Worm (Caenorhabditis elegans) whole organism, L1 larva: Measurements from ENCODE around the gene mrpl-16.

ENCODE experiments used
- C04F5.9 ChIP-seq: sonication (generic microtip); optimal IDR thresholded peaks from 2 replicates; lab custom pipeline; 2016; ENCODE audit warnings: missing genetic modification characterization, missing compliant biosample characterization
- C16A3.4 ChIP-seq: fragments of 150-350 bp; optimal IDR thresholded peaks from 2 replicates; lab custom pipeline; 2014; ENCODE audit warnings: missing biosample characterization, missing genetic modification characterization
- C34B4.2 ChIP-seq: sonication (generic microtip); optimal IDR thresholded peaks from 2 replicates; lab custom pipeline; 2017; ENCODE audit warnings: mild to moderate bottlenecking, missing genetic modification characterization, missing compliant biosample characterization
- aly-2 ChIP-seq: fragments of 150-350 bp; optimal IDR thresholded peaks from 2 replicates; lab custom pipeline; 2014; ENCODE audit warnings: missing biosample characterization, missing genetic modification characterization
- ama-1 ChIP-seq: fragments of 150-350 bp; optimal IDR thresholded peaks from 2 replicates; lab custom pipeline; 2014
- blmp-1 ChIP-seq: fragments of 150-350 bp; optimal IDR thresholded peaks from 2 replicates; lab custom pipeline; 2014; ENCODE audit warnings: missing biosample characterization, missing genetic modification characterization
- ceh-63 ChIP-seq: fragments of 200-800 bp; sonication (Bioruptor generic); optimal IDR thresholded peaks from 2 replicates; lab custom pipeline; 2018; ENCODE audit warnings: mild to moderate bottlenecking, missing genetic modification characterization, missing compliant biosample characterization
- ceh-8 ChIP-seq: fragments of 200-800 bp; sonication (Bioruptor generic); optimal IDR thresholded peaks from 2 replicates; lab custom pipeline; 2018; ENCODE audit warnings: mild to moderate bottlenecking, missing genetic modification characterization, moderate library complexity, missing compliant biosample characterization
- ceh-90 ChIP-seq: sonication (generic microtip); optimal IDR thresholded peaks from 2 replicates; lab custom pipeline; 2016; ENCODE audit warnings: missing genetic modification characterization, missing compliant biosample characterization
- ces-1 ChIP-seq: fragments of 150-350 bp; optimal IDR thresholded peaks from 2 replicates; lab custom pipeline; 2014; ENCODE audit warnings: missing biosample characterization, missing genetic modification reagents, missing genetic modification characterization
- dpl-1 ChIP-seq, 3 experiments: fragments of 150-350 bp in 2 of 3; sonication (generic microtip) in 1 of 3; optimal IDR thresholded peaks; 2 replicates each; lab custom pipeline; 2014 to 2017; ENCODE audit warnings: missing biosample characterization in 3 of 3, missing genetic modification characterization in 3 of 3, missing genetic modification reagents in 3 of 3
- dsc-1 ChIP-seq: sonication (generic microtip); optimal IDR thresholded peaks from 2 replicates; lab custom pipeline; 2016; ENCODE audit warnings: mild to moderate bottlenecking, missing genetic modification characterization, missing compliant biosample characterization
- efl-1 ChIP-seq, 4 experiments: fragments of 150-350 bp; optimal IDR thresholded peaks in 3 of 4; peaks in 1 of 4; 1 replicate in 1 of 4; 2 replicates in 3 of 4; lab custom pipeline; 2014; ENCODE audit warnings: missing biosample characterization in 2 of 4, missing genetic modification characterization in 2 of 4, missing genetic modification reagents in 2 of 4
- egl-13 ChIP-seq: sonication (generic microtip); optimal IDR thresholded peaks from 2 replicates; lab custom pipeline; 2016; ENCODE audit warnings: missing genotype, missing genetic modification reagents, missing genetic modification characterization, missing compliant biosample characterization
- egl-27 ChIP-seq, 2 experiments: fragments of 150-350 bp in 1 of 2; sonication (generic microtip); optimal IDR thresholded peaks; 3 replicates each; lab custom pipeline; 2017 to 2018; ENCODE audit warnings: missing biosample characterization in 2 of 2, missing genetic modification characterization in 2 of 2, missing genetic modification reagents in 2 of 2
- elt-3 ChIP-seq, 6 experiments: fragments of 150-350 bp in 1 of 6; sonication (generic microtip); optimal IDR thresholded peaks; 2 replicates each; lab custom pipeline; 2017 to 2018; ENCODE audit warnings: missing biosample characterization in 6 of 6, missing genetic modification characterization in 6 of 6, inconsistent platforms in 1 of 6
- ets-5 ChIP-seq: fragments of 200-800 bp; sonication (Bioruptor generic); IDR thresholded peaks from 2 replicates; pipeline ENCODE4 v1.3.6; 2022; ENCODE audit warnings: missing genetic modification characterization, missing compliant biosample characterization
- grh-1 ChIP-seq: fragments of 200-800 bp; sonication (Bioruptor generic); IDR thresholded peaks from 2 replicates; pipeline ENCODE4 v1.3.6; 2022; ENCODE audit warnings: missing genetic modification reagents, missing genetic modification characterization, missing compliant biosample characterization
- hpl-2 ChIP-seq: fragments of 150-350 bp; optimal IDR thresholded peaks from 2 replicates; lab custom pipeline; 2014; ENCODE audit warnings: missing biosample characterization, missing genetic modification reagents, missing genetic modification characterization
- lin-13 ChIP-seq: fragments of 150-350 bp; optimal IDR thresholded peaks from 2 replicates; lab custom pipeline; 2014; ENCODE audit warnings: missing biosample characterization, missing genetic modification reagents, missing genetic modification characterization
- lin-14 ChIP-seq: fragments of 200-800 bp; sonication (Bioruptor generic); optimal IDR thresholded peaks from 2 replicates; lab custom pipeline; 2018; ENCODE audit warnings: mild to moderate bottlenecking, missing genetic modification characterization, moderate library complexity, missing compliant biosample characterization
- lin-15B ChIP-seq: fragments of 150-350 bp; sonication (generic microtip); optimal IDR thresholded peaks from 3 replicates; lab custom pipeline; 2014; ENCODE audit warnings: missing biosample characterization, missing genetic modification characterization
- lin-39 ChIP-seq: fragments of 150-350 bp; optimal IDR thresholded peaks from 2 replicates; lab custom pipeline; 2014; ENCODE audit warnings: missing biosample characterization, missing genetic modification reagents, missing genetic modification characterization
- lir-3 ChIP-seq: sonication (generic microtip); optimal IDR thresholded peaks from 2 replicates; lab custom pipeline; 2016; ENCODE audit warnings: mild to moderate bottlenecking, missing genetic modification characterization, moderate library complexity, missing compliant biosample characterization; ENCODE audit not compliant: poor library complexity
- mab-9 ChIP-seq: fragments of 200-800 bp; sonication (Bioruptor generic); IDR thresholded peaks from 2 replicates; pipeline ENCODE4 v1.3.6; 2022; ENCODE audit warnings: missing genetic modification reagents, missing genetic modification characterization, missing compliant biosample characterization
- mef-2 ChIP-seq: fragments of 150-350 bp; optimal IDR thresholded peaks from 2 replicates; lab custom pipeline; 2014; ENCODE audit warnings: missing biosample characterization, missing genetic modification characterization
- nhr-11 ChIP-seq: fragments of 150-350 bp; optimal IDR thresholded peaks from 2 replicates; lab custom pipeline; 2014; ENCODE audit warnings: missing biosample characterization, missing genetic modification characterization
- nhr-12 ChIP-seq: sonication (generic microtip); optimal IDR thresholded peaks from 2 replicates; lab custom pipeline; 2017; ENCODE audit warnings: missing biosample characterization, missing genetic modification characterization
- nhr-237 ChIP-seq: fragments of 150-350 bp; optimal IDR thresholded peaks from 2 replicates; lab custom pipeline; 2014; ENCODE audit warnings: missing biosample characterization, missing genetic modification characterization
- nhr-28 ChIP-seq: fragments of 150-350 bp; optimal IDR thresholded peaks from 2 replicates; lab custom pipeline; 2014; ENCODE audit warnings: missing biosample characterization, missing genetic modification characterization
- nhr-47 ChIP-seq: sonication (generic microtip); optimal IDR thresholded peaks from 2 replicates; lab custom pipeline; 2016; ENCODE audit warnings: mild to moderate bottlenecking, missing genetic modification characterization, moderate library complexity, missing compliant biosample characterization
- nhr-71 ChIP-seq: sonication (generic microtip); optimal IDR thresholded peaks from 2 replicates; lab custom pipeline; 2016; ENCODE audit warnings: mild to moderate bottlenecking, missing genetic modification characterization, moderate library complexity, missing compliant biosample characterization
- nhr-76 ChIP-seq: sonication (generic microtip); optimal IDR thresholded peaks from 2 replicates; lab custom pipeline; 2017; ENCODE audit warnings: missing biosample characterization, missing genetic modification characterization
- nhr-77 ChIP-seq: fragments of 150-350 bp; optimal IDR thresholded peaks from 2 replicates; lab custom pipeline; 2014; ENCODE audit warnings: missing biosample characterization, missing genetic modification characterization
- nhr-84 ChIP-seq: sonication (generic microtip); optimal IDR thresholded peaks from 2 replicates; lab custom pipeline; 2017; ENCODE audit warnings: missing biosample characterization, missing genetic modification characterization
- pax-3 ChIP-seq: fragments of 200-800 bp; sonication (Bioruptor generic); optimal IDR thresholded peaks from 2 replicates; lab custom pipeline; 2018; ENCODE audit warnings: mild to moderate bottlenecking, missing genetic modification characterization, moderate library complexity, missing compliant biosample characterization
- pqm-1 ChIP-seq: sonication (generic microtip); optimal IDR thresholded peaks from 3 replicates; lab custom pipeline; 2017; ENCODE audit warnings: missing biosample characterization, missing genetic modification characterization
- rnt-1 ChIP-seq: sonication (generic microtip); optimal IDR thresholded peaks from 2 replicates; lab custom pipeline; 2016; ENCODE audit warnings: mild to moderate bottlenecking, missing genetic modification characterization, moderate library complexity, missing compliant biosample characterization
- snu-23 ChIP-seq: sonication (generic microtip); optimal IDR thresholded peaks from 2 replicates; lab custom pipeline; 2016; ENCODE audit warnings: missing genetic modification characterization, missing compliant biosample characterization
- sptf-1 ChIP-seq: fragments of 150-350 bp; optimal IDR thresholded peaks from 2 replicates; lab custom pipeline; 2014; ENCODE audit warnings: missing biosample characterization, missing genetic modification characterization
- sup-37 ChIP-seq: fragments of 200-800 bp; sonication (Bioruptor generic); optimal IDR thresholded peaks from 2 replicates; lab custom pipeline; 2018; ENCODE audit warnings: mild to moderate bottlenecking, missing genetic modification characterization, missing compliant biosample characterization
- swsn-7 ChIP-seq: sonication (generic microtip); optimal IDR thresholded peaks from 2 replicates; lab custom pipeline; 2016; ENCODE audit warnings: missing genetic modification characterization, missing compliant biosample characterization
- tbx-2 ChIP-seq: sonication (generic microtip); optimal IDR thresholded peaks from 2 replicates; lab custom pipeline; 2016; ENCODE audit warnings: missing genetic modification characterization, missing compliant biosample characterization
- tlp-1 ChIP-seq: fragments of 150-350 bp; optimal IDR thresholded peaks from 2 replicates; lab custom pipeline; 2014; ENCODE audit warnings: missing biosample characterization, missing genetic modification characterization
- unc-30 ChIP-seq: sonication (generic microtip); optimal IDR thresholded peaks from 2 replicates; lab custom pipeline; 2017; ENCODE audit warnings: missing biosample characterization, missing genetic modification characterization
- unc-62 ChIP-seq: fragments of 150-350 bp; optimal IDR thresholded peaks from 2 replicates; lab custom pipeline; 2014; ENCODE audit warnings: missing biosample characterization, missing genetic modification reagents, missing genetic modification characterization
- unc-98 ChIP-seq: fragments of 200-800 bp; sonication (Bioruptor generic); IDR thresholded peaks from 2 replicates; pipeline ENCODE4 v1.3.6; 2022; ENCODE audit warnings: missing genetic modification characterization, missing compliant biosample characterization
- vab-15 ChIP-seq: sonication (generic microtip); optimal IDR thresholded peaks from 2 replicates; lab custom pipeline; 2017; ENCODE audit warnings: missing genotype, mild to moderate bottlenecking, missing genetic modification characterization, missing compliant biosample characterization
- xbp-1 ChIP-seq: sonication (generic microtip); optimal IDR thresholded peaks from 2 replicates; lab custom pipeline; 2016; ENCODE audit warnings: missing genetic modification characterization, missing compliant biosample characterization
- zag-1 ChIP-seq: fragments of 150-350 bp; optimal IDR thresholded peaks from 2 replicates; lab custom pipeline; 2014; ENCODE audit warnings: missing biosample characterization, missing genetic modification characterization
- zip-4 ChIP-seq: fragments of 200-800 bp; sonication (Bioruptor generic); optimal IDR thresholded peaks from 2 replicates; lab custom pipeline; 2018; ENCODE audit warnings: mild to moderate bottlenecking, missing genetic modification characterization, moderate library complexity, missing compliant biosample characterization
- ztf-11 ChIP-seq, 2 experiments: sonication (generic microtip); optimal IDR thresholded peaks; 2 replicates each; lab custom pipeline; 2016 to 2017; ENCODE audit warnings: missing genetic modification characterization in 2 of 2, missing biosample characterization in 1 of 2, missing compliant biosample characterization in 1 of 2
- ztf-4 ChIP-seq: fragments of 150-350 bp; optimal IDR thresholded peaks from 2 replicates; lab custom pipeline; 2014; ENCODE audit warnings: missing biosample characterization, missing genetic modification characterization

Gene mrpl-16

DNA sequence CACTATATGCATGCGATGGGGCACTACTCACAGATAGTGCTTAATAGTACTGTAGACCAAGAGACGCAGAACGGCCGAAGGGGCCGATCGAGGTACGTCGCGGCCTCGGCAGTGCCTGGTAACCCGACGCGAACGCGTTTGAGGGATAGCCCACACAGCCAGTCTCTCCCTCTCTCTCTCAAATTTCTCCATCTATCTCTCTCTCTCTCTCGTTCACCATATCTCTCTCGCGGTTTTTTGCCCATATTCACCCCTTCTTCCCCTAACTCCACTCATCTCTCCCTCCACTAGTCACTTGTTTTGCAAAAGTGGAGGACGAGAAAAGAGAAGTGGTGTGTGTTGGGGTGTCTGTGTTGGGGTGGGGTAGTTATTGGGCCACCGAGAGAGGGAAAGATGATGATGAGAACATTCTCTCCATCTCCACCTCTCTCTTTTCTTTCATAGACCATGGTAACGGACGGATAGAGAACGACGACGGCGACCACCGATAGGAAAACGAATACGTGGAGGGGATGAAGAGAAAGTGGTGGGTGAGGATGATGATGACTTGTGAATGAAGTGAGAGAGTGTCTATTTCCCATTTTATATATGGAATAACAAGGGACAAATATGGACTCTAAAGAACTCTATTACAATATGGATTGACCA lies 37.3 kb upstream of the mrpl-16 start (continued):
- TF ChIP-seq mab-9 (GFP tag; lab: Robert Waterston, UW) (no peak), lin-14 (peak; percentile 94), C34B4.2 (no peak), pax-3 (tag; lab: Kevin White, UChicago) (no peak), C04F5.9 (tag; lab: Kevin White, UChicago) (no peak), ztf-11 (tag; optimal IDR thresholded peaks at IDR 0.05; lab: Kevin White, UChicago) (peak in 1 of 2 experiments; percentile 25), nhr-47 (tag; lab: Kevin White, UChicago) (peak; percentile 51), nhr-71 (tag; lab: Kevin White, UChicago) (peak; percentile 61), efl-1 (optimal IDR thresholded peaks at IDR 0.05; lab: Kevin White, UChicago) (peak; percentile 36 to 37), efl-1 (GFP tag; optimal IDR thresholded peaks at IDR 0.05 in 1 of 2; lab: Kevin White, UChicago) (peak; percentile 21 to 95), nhr-28 (tag; lab: Kevin White, UChicago) (no peak), vab-15 (tag; lab: Kevin White, UChicago) (no peak), lin-39 (no peak), ces-1 (GFP tag; lab: Kevin White, UChicago) (no peak), xbp-1 (tag; lab: Kevin White, UChicago) (peak; percentile 39), nhr-11 (tag; lab: Kevin White, UChicago) (no peak), hpl-2 (no peak), ets-5 (GFP tag; lab: Robert Waterston, UW) (no peak), blmp-1 (peak; percentile 87), egl-13 (tag; lab: Kevin White, UChicago) (no peak), egl-27 (tag; optimal IDR thresholded peaks at IDR 0.05; lab: Kevin White, UChicago) (no peak), nhr-84 (no peak), tbx-2 (tag; lab: Kevin White, UChicago) (peak; percentile 18), ama-1 (no peak), zag-1 (tag; lab: Kevin White, UChicago) (no peak), unc-98 (GFP tag; lab: Robert Waterston, UW) (no peak), pqm-1 (tag; lab: Kevin White, UChicago) (no peak), sptf-1 (tag; lab: Kevin White, UChicago) (no peak), tlp-1 (tag; lab: Kevin White, UChicago) (no peak), swsn-7 (tag; lab: Kevin White, UChicago) (peak; percentile 46), C16A3.4 (tag; lab: Kevin White, UChicago) (no peak), aly-2 (no peak), sup-37 (no peak), nhr-76 (tag; lab: Kevin White, UChicago) (no peak), lin-13 (GFP tag; lab: Kevin White, UChicago) (no peak), ceh-8 (no peak), ceh-63 (no peak), rnt-1 (tag; lab: Kevin White, UChicago) (peak; percentile 29), nhr-237 (no peak), unc-62 (GFP tag; lab: Kevin White, UChicago) (no peak), nhr-77 (tag; lab: Kevin White, UChicago) (peak; percentile 22), ztf-4 (tag; lab: Kevin White, UChicago) (no peak), lin-15B (tag; lab: Kevin White, UChicago) (no peak), unc-30 (tag; lab: Kevin White, UChicago) (no peak), zip-4 (GFP tag; lab: Kevin White, UChicago) (no peak), elt-3 (tag; optimal IDR thresholded peaks at IDR 0.05; lab: Kevin White, UChicago) (no peak), dsc-1 (tag; lab: Kevin White, UChicago) (no peak), snu-23 (GFP tag; lab: Kevin White, UChicago) (peak; percentile 61), nhr-12 (tag; lab: Kevin White, UChicago) (no peak), ceh-90 (tag; lab: Kevin White, UChicago) (no peak), mef-2 (no peak), lir-3 (tag; lab: Kevin White, UChicago) (no peak), dpl-1 (GFP tag; optimal IDR thresholded peaks at IDR 0.05; lab: Kevin White, UChicago) (peak in 2 of 3 experiments; percentile 3 to 24), grh-1 (GFP tag; lab: Robert Waterston, UW) (no peak)
